Fruit fly (Drosophila melanogaster) S2 (cell line): ENCODE measurements around the gene Pi3K92E.

ENCODE experiments used
- CG8478 ChIP-seq: fragments of >200 bp; optimal IDR thresholded peaks from 2 replicates; lab custom pipeline; 2018
- CTCF ChIP-seq, 2 experiments: fragments of >200 bp; optimal IDR thresholded peaks; 2 replicates each; lab custom pipeline; 2018

DNA sequence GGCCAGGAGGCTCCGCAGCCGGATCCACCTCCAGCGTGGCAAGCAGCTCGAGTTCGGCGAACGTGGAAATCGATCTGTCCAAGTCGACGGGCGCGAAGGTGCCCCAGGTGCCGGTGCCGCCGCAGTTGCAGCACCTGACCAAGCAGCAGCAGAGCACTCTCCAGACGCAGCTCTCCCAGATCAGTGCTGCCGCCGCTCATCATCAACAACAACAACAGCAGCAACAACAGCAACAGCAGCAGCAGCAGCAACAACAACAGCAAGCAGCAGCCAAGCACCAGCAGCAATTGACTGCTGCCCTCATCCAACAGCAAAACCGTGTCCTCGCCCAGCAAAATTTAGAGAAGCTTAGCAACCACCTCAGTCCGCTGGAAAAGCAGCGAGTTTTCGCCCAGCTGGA is 15.6 kb downstream of the Pi3K92E start:
- TF ChIP-seq CTCF (optimal IDR thresholded peaks at IDR 0.05; lab: Kevin White, UChicago) = no peak
- TF ChIP-seq CG8478 (lab: Kevin White, UChicago) = no peak
